Worm (Caenorhabditis elegans) whole organism, late embryonic: ENCODE measurements around the gene rde-12.

ENCODE experiments used
- C08G9.2 ChIP-seq: sonication (generic microtip); optimal IDR thresholded peaks from 2 replicates; lab custom pipeline; 2016; ENCODE audit warnings: mild to moderate bottlenecking, missing genetic modification characterization, moderate library complexity, missing compliant biosample characterization
- C38D4.7 ChIP-seq: fragments of 200-800 bp; sonication (Bioruptor generic); optimal IDR thresholded peaks from 2 replicates; lab custom pipeline; 2018; ENCODE audit warnings: mild to moderate bottlenecking, missing genetic modification characterization, moderate library complexity, missing compliant biosample characterization
- K09A11.1 ChIP-seq: sonication (generic microtip); optimal IDR thresholded peaks from 2 replicates; lab custom pipeline; 2017; ENCODE audit warnings: antibody characterized with exemption, mild to moderate bottlenecking, missing genetic modification characterization, missing compliant biosample characterization; ENCODE audit not compliant: insufficient read depth
- T23F11.4 ChIP-seq: fragments of 200-800 bp; sonication (Bioruptor generic); optimal IDR thresholded peaks from 2 replicates; lab custom pipeline; 2018; ENCODE audit warnings: mild to moderate bottlenecking, missing genetic modification characterization, missing compliant biosample characterization
- Y22D7AL.16 ChIP-seq: sonication (generic microtip); optimal IDR thresholded peaks from 2 replicates; lab custom pipeline; 2016; ENCODE audit warnings: missing genetic modification characterization, missing compliant biosample characterization
- ama-1 ChIP-seq: fragments of 150-350 bp; optimal IDR thresholded peaks from 2 replicates; lab custom pipeline; 2014
- ceh-14 ChIP-seq: sonication (generic microtip); optimal IDR thresholded peaks from 2 replicates; lab custom pipeline; 2016; ENCODE audit warnings: missing genotype, missing genetic modification characterization, missing compliant biosample characterization
- ceh-18 ChIP-seq: sonication (generic microtip); optimal IDR thresholded peaks from 2 replicates; lab custom pipeline; 2016; ENCODE audit warnings: missing genetic modification characterization, missing compliant biosample characterization
- ceh-2 ChIP-seq: sonication (generic microtip); optimal IDR thresholded peaks from 2 replicates; lab custom pipeline; 2016; ENCODE audit warnings: missing genotype, missing genetic modification characterization, missing compliant biosample characterization
- ceh-22 ChIP-seq: sonication (generic microtip); optimal IDR thresholded peaks from 2 replicates; lab custom pipeline; 2017; ENCODE audit warnings: missing biosample characterization, missing genetic modification characterization
- ceh-31 ChIP-seq: sonication (generic microtip); optimal IDR thresholded peaks from 2 replicates; lab custom pipeline; 2016; ENCODE audit warnings: missing genetic modification characterization, missing compliant biosample characterization
- ceh-6 ChIP-seq: fragments of 200-800 bp; sonication (Bioruptor generic); optimal IDR thresholded peaks from 2 replicates; lab custom pipeline; 2018; ENCODE audit warnings: mild to moderate bottlenecking, missing genetic modification characterization, missing compliant biosample characterization
- dve-1 ChIP-seq: sonication (generic microtip); optimal IDR thresholded peaks from 2 replicates; lab custom pipeline; 2017; ENCODE audit warnings: antibody characterized with exemption, mild to moderate bottlenecking, missing genetic modification characterization, missing compliant biosample characterization
- elt-2 ChIP-seq: sonication (generic microtip); optimal IDR thresholded peaks from 2 replicates; lab custom pipeline; 2016; ENCODE audit warnings: missing genetic modification reagents, missing genetic modification characterization, missing compliant biosample characterization
- eyg-1 ChIP-seq: sonication (generic microtip); optimal IDR thresholded peaks from 2 replicates; lab custom pipeline; 2016; ENCODE audit warnings: missing genotype, missing genetic modification characterization, missing compliant biosample characterization
- fax-1 ChIP-seq: sonication (generic microtip); optimal IDR thresholded peaks from 2 replicates; lab custom pipeline; 2016; ENCODE audit warnings: missing genotype, missing genetic modification characterization, missing compliant biosample characterization
- fkh-10 ChIP-seq: fragments of 150-350 bp; optimal IDR thresholded peaks from 2 replicates; lab custom pipeline; 2014; ENCODE audit warnings: missing biosample characterization, missing genetic modification reagents, missing genetic modification characterization
- gmeb-2 ChIP-seq: sonication (generic microtip); optimal IDR thresholded peaks from 2 replicates; lab custom pipeline; 2016; ENCODE audit warnings: missing genetic modification characterization, inconsistent platforms, missing compliant biosample characterization
- hlh-30 ChIP-seq: sonication (generic microtip); optimal IDR thresholded peaks from 2 replicates; lab custom pipeline; 2017; ENCODE audit warnings: antibody characterized with exemption, missing genetic modification characterization, missing compliant biosample characterization; ENCODE audit not compliant: insufficient read depth
- hlh-6 ChIP-seq: sonication (generic microtip); optimal IDR thresholded peaks from 2 replicates; lab custom pipeline; 2016; ENCODE audit warnings: missing genotype, missing genetic modification characterization, missing compliant biosample characterization
- hlh-8 ChIP-seq: sonication (generic microtip); optimal IDR thresholded peaks from 2 replicates; lab custom pipeline; 2016; ENCODE audit warnings: missing genotype, missing genetic modification characterization, missing compliant biosample characterization
- lin-11 ChIP-seq: fragments of 200-800 bp; sonication (Bioruptor generic); optimal IDR thresholded peaks from 2 replicates; lab custom pipeline; 2018; ENCODE audit warnings: mild to moderate bottlenecking, missing genetic modification characterization, missing compliant biosample characterization
- madf-2 ChIP-seq: sonication (generic microtip); optimal IDR thresholded peaks from 2 replicates; lab custom pipeline; 2017; ENCODE audit warnings: missing genetic modification characterization, missing compliant biosample characterization
- npax-4 ChIP-seq: sonication (generic microtip); optimal IDR thresholded peaks from 2 replicates; lab custom pipeline; 2016; ENCODE audit warnings: missing genetic modification characterization, missing compliant biosample characterization
- pag-3 ChIP-seq: sonication (generic microtip); optimal IDR thresholded peaks from 2 replicates; lab custom pipeline; 2016; ENCODE audit warnings: missing compliant biosample characterization, missing genetic modification characterization, borderline replicate concordance
- pat-9 ChIP-seq: fragments of 200-800 bp; sonication (Bioruptor generic); optimal IDR thresholded peaks from 2 replicates; lab custom pipeline; 2018; ENCODE audit warnings: mild to moderate bottlenecking, missing genetic modification characterization, moderate library complexity, missing compliant biosample characterization
- pha-2 ChIP-seq: sonication (generic microtip); optimal IDR thresholded peaks from 2 replicates; lab custom pipeline; 2017; ENCODE audit warnings: mild to moderate bottlenecking, missing genetic modification characterization, missing compliant biosample characterization
- pros-1 ChIP-seq: fragments of 150-350 bp; optimal IDR thresholded peaks from 2 replicates; lab custom pipeline; 2014; ENCODE audit warnings: missing biosample characterization, missing genetic modification reagents, missing genetic modification characterization
- rnt-1 ChIP-seq: sonication (generic microtip); optimal IDR thresholded peaks from 2 replicates; lab custom pipeline; 2016; ENCODE audit warnings: missing genetic modification characterization, missing compliant biosample characterization
- sdc-2 ChIP-seq: sonication (generic microtip); optimal IDR thresholded peaks from 2 replicates; lab custom pipeline; 2016; ENCODE audit warnings: missing genotype, missing genetic modification characterization, missing compliant biosample characterization
- sox-4 ChIP-seq: sonication (generic microtip); optimal IDR thresholded peaks from 2 replicates; lab custom pipeline; 2017; ENCODE audit warnings: mild to moderate bottlenecking, missing genetic modification characterization, inconsistent platforms, missing compliant biosample characterization
- tbx-2 ChIP-seq: sonication (generic microtip); optimal IDR thresholded peaks from 2 replicates; lab custom pipeline; 2016; ENCODE audit warnings: missing genetic modification characterization, missing compliant biosample characterization
- ttx-3 ChIP-seq: sonication (generic microtip); optimal IDR thresholded peaks from 2 replicates; lab custom pipeline; 2016; ENCODE audit warnings: missing genetic modification reagents, missing genetic modification characterization, missing compliant biosample characterization
- unc-55 ChIP-seq: sonication (generic microtip); optimal IDR thresholded peaks from 2 replicates; lab custom pipeline; 2017; ENCODE audit warnings: missing biosample characterization, missing genetic modification reagents, missing genetic modification characterization
- zip-5 ChIP-seq: sonication (generic microtip); optimal IDR thresholded peaks from 2 replicates; lab custom pipeline; 2016; ENCODE audit warnings: missing genetic modification characterization, missing compliant biosample characterization

rde-12 gene

ce11 chrV:13715223-13715686, 50.1 kb downstream of the rde-12 start, which contains the start of gene zipt-9 (continued):
- TF ChIP-seq pros-1 (tag; lab: Kevin White, UChicago): no peak
- TF ChIP-seq zip-5: peak; percentile 91
- TF ChIP-seq ceh-31 (tag; lab: Kevin White, UChicago): peak; percentile 99
- TF ChIP-seq eyg-1 (tag; lab: Kevin White, UChicago): no peak
- TF ChIP-seq hlh-8 (tag; lab: Kevin White, UChicago): peak; percentile 90
- peak; percentile 51 for TF ChIP-seq sdc-2 (tag; lab: Kevin White, UChicago)
- no peak for TF ChIP-seq hlh-30
- TF ChIP-seq ceh-2 (tag; lab: Kevin White, UChicago): peak; percentile 94
- no peak for TF ChIP-seq gmeb-2 (tag; lab: Kevin White, UChicago)
- TF ChIP-seq ceh-14 (tag; lab: Kevin White, UChicago): peak; percentile 96
- peak; percentile 22 for TF ChIP-seq madf-2
- peak; percentile 61 for TF ChIP-seq pag-3
- TF ChIP-seq ceh-6 (GFP tag; lab: Kevin White, UChicago): peak; percentile 24
- peak; percentile 5 for TF ChIP-seq ttx-3 (tag; lab: Kevin White, UChicago)
- peak; percentile 76 for TF ChIP-seq ceh-18
- TF ChIP-seq npax-4: no peak
- TF ChIP-seq ceh-22: no peak
- peak; percentile 41 for TF ChIP-seq hlh-6
- no peak for TF ChIP-seq fkh-10 (GFP tag; lab: Kevin White, UChicago)
- TF ChIP-seq T23F11.4 (GFP tag; lab: Kevin White, UChicago): peak; percentile 12
- peak; percentile 98 for TF ChIP-seq tbx-2 (tag; lab: Kevin White, UChicago)
- peak; percentile 95 for TF ChIP-seq C08G9.2 (tag; lab: Kevin White, UChicago)
- TF ChIP-seq C38D4.7 (GFP tag; lab: Kevin White, UChicago): no peak
- TF ChIP-seq, all 69 proteins: peak for 39

ce11 chrV:13716531-13716930, 51.3 kb downstream of the rde-12 start, which contains the start of gene T01D3.6:
T01D3.6 (plus strand) TSS chrV:13716824.
- TF ChIP-seq hlh-6: no peak
- no peak for TF ChIP-seq sox-4 (tag; lab: Kevin White, UChicago)
- no peak for TF ChIP-seq K09A11.1
- TF ChIP-seq npax-4: no peak
- TF ChIP-seq Y22D7AL.16 (tag; lab: Kevin White, UChicago): no peak
- no peak for TF ChIP-seq fax-1 (tag; lab: Kevin White, UChicago)
- no peak for TF ChIP-seq dve-1 (tag; lab: Kevin White, UChicago)
- TF ChIP-seq unc-55 (GFP tag; lab: Kevin White, UChicago): no peak
- TF ChIP-seq lin-11: no peak
- TF ChIP-seq C08G9.2 (tag; lab: Kevin White, UChicago): no peak
- no peak for TF ChIP-seq elt-2 (tag; lab: Kevin White, UChicago)
- TF ChIP-seq rnt-1 (tag; lab: Kevin White, UChicago): no peak
- no peak for TF ChIP-seq gmeb-2 (tag; lab: Kevin White, UChicago)
- no peak for TF ChIP-seq pha-2 (tag; lab: Kevin White, UChicago)
- TF ChIP-seq eyg-1 (tag; lab: Kevin White, UChicago): no peak
- no peak for TF ChIP-seq pag-3
- TF ChIP-seq fkh-10 (GFP tag; lab: Kevin White, UChicago): no peak
- no peak for TF ChIP-seq ama-1 (lab: Kevin White, UChicago)
- TF ChIP-seq pat-9 (tag; lab: Kevin White, UChicago): no peak
